Fruit fly (Drosophila melanogaster): ENCODE data around the gene atk.

- TF ChIP-seq Meics (GFP tag; optimal IDR thresholded peaks at IDR 0.05) (no peak), gcm (GFP tag; optimal IDR thresholded peaks at IDR 0.05) (no peak), nom (GFP tag; optimal IDR thresholded peaks at IDR 0.05) (no peak), CG15601 (tag; optimal IDR thresholded peaks at IDR 0.05) (peak; percentile 72)
Measured at dm6 chr3L:20467433-20467832, 2.8 kb upstream of the atk start.
